Fruit fly (Drosophila melanogaster): ENCODE results near the gene inc.

Gene inc

dm6 chrX:1480426-1480825 lies 2.9 kb upstream of the inc start:
- no peak for TF ChIP-seq toe (GFP tag; optimal IDR thresholded peaks at IDR 0.05)
- TF ChIP-seq kay (GFP tag; ENCODE audit: borderline replicate concordance): no peak
- peak; percentile 10 for TF ChIP-seq CG12768 (GFP tag; optimal IDR thresholded peaks at IDR 0.05)
- peak in 1 of 2 experiments; percentile 30 for TF ChIP-seq cnc (optimal IDR thresholded peaks at IDR 0.05)
- peak; percentile 51 for TF ChIP-seq cic (GFP tag; optimal IDR thresholded peaks at IDR 0.05)
- TF ChIP-seq Mnt (GFP tag; optimal IDR thresholded peaks at IDR 0.05): peak; percentile 12
- no peak for TF ChIP-seq CG7045 (GFP tag; optimal IDR thresholded peaks at IDR 0.05)

dm6 chrX:1507751-1508150 lies 24.5 kb downstream of the inc start, which contains the start of gene Nmdar2:
Gene Nmdar2, minus strand, starts transcription at chrX:1507809.
- TF ChIP-seq cic (GFP tag; optimal IDR thresholded peaks at IDR 0.05): no peak
- no peak for TF ChIP-seq ovo (GFP tag; optimal IDR thresholded peaks at IDR 0.05)
- TF ChIP-seq kay (GFP tag; ENCODE audit: borderline replicate concordance): no peak
- no peak for TF ChIP-seq CG33017 (tag; optimal IDR thresholded peaks at IDR 0.05)
- no peak for TF ChIP-seq tj (GFP tag; optimal IDR thresholded peaks at IDR 0.05)
- no peak for TF ChIP-seq cnc (optimal IDR thresholded peaks at IDR 0.05)
- no peak for TF ChIP-seq toe (GFP tag; optimal IDR thresholded peaks at IDR 0.05)
- TF ChIP-seq CG11617 (GFP tag; optimal IDR thresholded peaks at IDR 0.05): no peak
- TF ChIP-seq Mnt (GFP tag; optimal IDR thresholded peaks at IDR 0.05): no peak
- TF ChIP-seq CG14711 (tag; optimal IDR thresholded peaks at IDR 0.05): no peak

dm6 chrX:1508241-1508823 lies 25.1 kb downstream of the inc start:
- TF ChIP-seq Hr96 (GFP tag; optimal IDR thresholded peaks at IDR 0.05) (peak; percentile 57), CG5204 (GFP tag; optimal IDR thresholded peaks at IDR 0.05) (peak; percentile 17), CG7045 (GFP tag; optimal IDR thresholded peaks at IDR 0.05) (peak; percentile 25), toe (GFP tag; optimal IDR thresholded peaks at IDR 0.05) (no peak), CG7101 (tag; optimal IDR thresholded peaks at IDR 0.05) (peak; percentile 7)

DNA sequence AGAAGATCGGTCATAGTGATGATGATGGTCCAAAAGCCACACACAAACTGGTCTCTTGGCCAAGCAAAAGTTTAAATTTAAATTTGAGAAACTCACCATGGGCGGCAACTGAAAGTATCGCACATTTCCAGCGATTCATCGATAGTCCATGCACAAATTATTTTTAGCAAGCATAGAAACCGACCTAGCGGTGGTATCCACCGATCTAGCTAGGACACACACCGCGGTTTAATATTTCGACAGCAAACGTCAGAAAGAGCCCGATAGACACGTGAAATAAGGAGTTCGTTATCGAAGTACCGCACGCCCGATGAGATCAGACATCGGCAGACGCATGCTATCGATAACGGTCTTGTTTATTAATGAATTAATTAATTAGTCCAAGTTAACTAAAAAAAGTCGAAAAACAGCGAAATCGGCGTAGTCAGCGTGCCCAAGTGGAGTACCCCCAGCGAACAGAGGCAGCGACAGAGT lies 29.5 kb downstream of the inc start, which contains the start of gene CG14795:
Gene CG14795 (minus strand): TSS at position 51 of the 474 bp plus-strand sequence.
- TF ChIP-seq bab1 (GFP tag; optimal IDR thresholded peaks at IDR 0.05) (peak; percentile 83), cnc (optimal IDR thresholded peaks at IDR 0.05) (no peak), CG14711 (tag; optimal IDR thresholded peaks at IDR 0.05) (peak; percentile 15), Clk (GFP tag; optimal IDR thresholded peaks at IDR 0.05) (no peak), CG11617 (GFP tag; optimal IDR thresholded peaks at IDR 0.05) (no peak), toe (GFP tag; optimal IDR thresholded peaks at IDR 0.05) (no peak), Hr96 (GFP tag; optimal IDR thresholded peaks at IDR 0.05) (no peak), CG5204 (GFP tag; optimal IDR thresholded peaks at IDR 0.05) (no peak), Mnt (GFP tag; optimal IDR thresholded peaks at IDR 0.05) (peak; percentile 82), tj (GFP tag; optimal IDR thresholded peaks at IDR 0.05) (no peak), Crg-1 (GFP tag; optimal IDR thresholded peaks at IDR 0.05) (no peak), CG7045 (GFP tag; optimal IDR thresholded peaks at IDR 0.05) (no peak), ovo (GFP tag; optimal IDR thresholded peaks at IDR 0.05) (peak; percentile 7), CG33017 (tag; optimal IDR thresholded peaks at IDR 0.05) (no peak), CG7101 (tag; optimal IDR thresholded peaks at IDR 0.05) (peak; percentile 44), pad (GFP tag; optimal IDR thresholded peaks at IDR 0.05) (peak; percentile 23), cic (GFP tag; optimal IDR thresholded peaks at IDR 0.05) (peak; percentile 5), CG1620 (GFP tag; optimal IDR thresholded peaks at IDR 0.05) (peak; percentile 0), CG12768 (GFP tag; optimal IDR thresholded peaks at IDR 0.05) (no peak), kay (GFP tag; ENCODE audit: borderline replicate concordance) (no peak)

DNA sequence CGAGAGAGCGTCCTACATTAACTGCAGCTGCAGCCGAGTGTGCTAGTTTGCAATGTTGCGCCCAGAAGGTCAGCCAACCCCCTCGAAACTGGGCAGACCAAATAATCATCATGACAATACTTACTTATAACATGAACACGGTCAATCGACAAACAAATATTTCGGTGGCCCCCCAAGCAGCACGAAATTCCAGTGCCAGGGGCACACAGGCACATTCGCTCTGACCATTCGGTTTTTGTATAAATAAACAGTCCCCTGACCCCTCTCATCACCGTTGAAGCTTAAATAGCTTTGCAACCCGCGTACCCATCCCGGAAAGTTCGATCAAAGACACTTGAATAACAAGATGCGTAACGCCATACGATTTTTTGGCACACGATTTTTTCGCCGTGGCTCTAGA lies 30.6 kb downstream of the inc start:
- TF ChIP-seq pad (GFP tag; optimal IDR thresholded peaks at IDR 0.05) (no peak), CG5204 (GFP tag; optimal IDR thresholded peaks at IDR 0.05) (no peak), CG1620 (GFP tag; optimal IDR thresholded peaks at IDR 0.05) (no peak), toe (GFP tag; optimal IDR thresholded peaks at IDR 0.05) (no peak), CG7045 (GFP tag; optimal IDR thresholded peaks at IDR 0.05) (no peak), Hr96 (GFP tag; optimal IDR thresholded peaks at IDR 0.05) (no peak), CG7101 (tag; optimal IDR thresholded peaks at IDR 0.05) (no peak), Crg-1 (GFP tag; optimal IDR thresholded peaks at IDR 0.05) (no peak), kay (GFP tag; ENCODE audit: borderline replicate concordance) (no peak), CG11617 (GFP tag; optimal IDR thresholded peaks at IDR 0.05) (no peak), bab1 (GFP tag; optimal IDR thresholded peaks at IDR 0.05) (no peak), Mnt (GFP tag; optimal IDR thresholded peaks at IDR 0.05) (no peak), cic (GFP tag; optimal IDR thresholded peaks at IDR 0.05) (no peak), CG14711 (tag; optimal IDR thresholded peaks at IDR 0.05) (no peak), ovo (GFP tag; optimal IDR thresholded peaks at IDR 0.05) (no peak), CG33017 (tag; optimal IDR thresholded peaks at IDR 0.05) (no peak), tj (GFP tag; optimal IDR thresholded peaks at IDR 0.05) (no peak), CG12768 (GFP tag; optimal IDR thresholded peaks at IDR 0.05) (no peak)

DNA sequence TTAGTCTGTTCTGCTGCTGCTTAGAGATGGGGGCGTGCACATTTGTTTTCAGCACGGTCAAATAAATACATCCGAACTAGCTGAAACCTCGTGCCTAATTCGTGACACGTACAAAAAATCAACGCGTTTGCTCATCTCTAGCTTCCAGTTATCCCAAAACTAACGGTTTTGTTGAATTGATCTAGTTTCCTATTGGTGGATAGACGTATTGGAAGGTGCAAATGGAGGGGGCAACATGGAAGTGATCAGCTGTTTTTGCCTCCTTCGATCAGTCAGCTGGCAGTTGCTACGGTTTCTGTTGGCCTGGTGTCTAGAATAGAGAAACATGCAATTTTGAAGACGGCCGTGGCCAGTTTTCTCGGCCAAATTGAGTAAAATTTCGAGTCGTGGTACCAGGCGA lies 34.3 kb downstream of the inc start:
- TF ChIP-seq CG11617 (GFP tag; optimal IDR thresholded peaks at IDR 0.05) (peak; percentile 9), bab1 (GFP tag; optimal IDR thresholded peaks at IDR 0.05) (peak; percentile 61), CG7101 (tag; optimal IDR thresholded peaks at IDR 0.05) (no peak), pad (GFP tag; optimal IDR thresholded peaks at IDR 0.05) (peak; percentile 99), Hr96 (GFP tag; optimal IDR thresholded peaks at IDR 0.05) (peak; percentile 11), cic (GFP tag; optimal IDR thresholded peaks at IDR 0.05) (no peak), ovo (GFP tag; optimal IDR thresholded peaks at IDR 0.05) (peak; percentile 99), CG14711 (tag; optimal IDR thresholded peaks at IDR 0.05) (no peak), CG1620 (GFP tag; optimal IDR thresholded peaks at IDR 0.05) (peak; percentile 12)
